Fruit fly (Drosophila melanogaster): ENCODE measurements around the gene CG45489.
"Not testable (repeated sequence)": the region's sequence is repeated elsewhere in the genome, so short reads cannot be mapped to it uniquely, and the experiment has no call there.

CG45489 gene

DNA sequence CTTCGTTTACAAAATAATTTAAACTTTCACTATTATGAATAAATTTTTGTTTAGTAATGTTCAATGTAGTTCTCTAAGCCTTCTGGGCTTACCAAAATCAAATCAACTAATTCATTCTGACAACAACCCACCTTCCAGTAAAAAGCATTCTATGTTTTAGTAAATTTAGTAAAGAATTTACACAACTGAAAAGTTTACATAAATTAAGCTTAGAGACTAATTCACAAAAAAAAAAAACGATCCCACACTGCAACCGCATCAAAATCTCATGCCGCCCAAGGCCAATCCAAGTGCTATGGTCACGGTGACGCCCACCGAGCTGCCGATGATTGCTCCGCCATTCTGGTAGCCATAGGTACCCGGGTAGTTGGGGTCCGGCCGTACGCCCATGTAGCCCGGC, 29.3 kb upstream of the CG45489 start, which contains the start of gene CG43784:
Gene CG43784 (minus strand): TSS at position 101 of the 400 bp plus-strand sequence.
- not testable (repeated sequence) for TF ChIP-seq Bteb2 (GFP tag; optimal IDR thresholded peaks at IDR 0.05); sqz (GFP tag; optimal IDR thresholded peaks at IDR 0.05); CG9932 (GFP tag; IDR thresholded peaks at IDR 0.05)

DNA sequence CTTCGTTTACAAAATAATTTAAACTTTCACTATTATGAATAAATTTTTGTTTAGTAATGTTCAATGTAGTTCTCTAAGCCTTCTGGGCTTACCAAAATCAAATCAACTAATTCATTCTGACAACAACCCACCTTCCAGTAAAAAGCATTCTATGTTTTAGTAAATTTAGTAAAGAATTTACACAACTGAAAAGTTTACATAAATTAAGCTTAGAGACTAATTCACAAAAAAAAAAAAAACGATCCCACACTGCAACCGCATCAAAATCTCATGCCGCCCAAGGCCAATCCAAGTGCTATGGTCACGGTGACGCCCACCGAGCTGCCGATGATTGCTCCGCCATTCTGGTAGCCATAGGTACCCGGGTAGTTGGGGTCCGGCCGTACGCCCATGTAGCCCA, 24.5 kb upstream of the CG45489 start, which contains the start of gene CG45494:
Gene CG45494 (minus strand): TSS at position 101 of the 400 bp plus-strand sequence.
- not testable (repeated sequence) for TF ChIP-seq Xrp1 (GFP tag; IDR thresholded peaks at IDR 0.05); CG12391 (tag; optimal IDR thresholded peaks at IDR 0.05); ATbp (GFP tag; optimal IDR thresholded peaks at IDR 0.05)

DNA sequence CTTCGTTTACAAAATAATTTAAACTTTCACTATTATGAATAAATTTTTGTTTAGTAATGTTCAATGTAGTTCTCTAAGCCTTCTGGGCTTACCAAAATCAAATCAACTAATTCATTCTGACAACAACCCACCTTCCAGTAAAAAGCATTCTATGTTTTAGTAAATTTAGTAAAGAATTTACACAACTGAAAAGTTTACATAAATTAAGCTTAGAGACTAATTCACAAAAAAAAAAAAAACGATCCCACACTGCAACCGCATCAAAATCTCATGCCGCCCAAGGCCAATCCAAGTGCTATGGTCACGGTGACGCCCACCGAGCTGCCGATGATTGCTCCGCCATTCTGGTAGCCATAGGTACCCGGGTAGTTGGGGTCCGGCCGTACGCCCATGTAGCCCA, 19.8 kb upstream of the CG45489 start, which contains the start of gene CG45493:
Gene CG45493 (minus strand): TSS at position 101 of the 400 bp plus-strand sequence.
- TF ChIP-seq btn (GFP tag; optimal IDR thresholded peaks at IDR 0.05); CrebB (tag; optimal IDR thresholded peaks at IDR 0.05); CG8924 (tag; optimal IDR thresholded peaks at IDR 0.05): not testable (repeated sequence)

DNA sequence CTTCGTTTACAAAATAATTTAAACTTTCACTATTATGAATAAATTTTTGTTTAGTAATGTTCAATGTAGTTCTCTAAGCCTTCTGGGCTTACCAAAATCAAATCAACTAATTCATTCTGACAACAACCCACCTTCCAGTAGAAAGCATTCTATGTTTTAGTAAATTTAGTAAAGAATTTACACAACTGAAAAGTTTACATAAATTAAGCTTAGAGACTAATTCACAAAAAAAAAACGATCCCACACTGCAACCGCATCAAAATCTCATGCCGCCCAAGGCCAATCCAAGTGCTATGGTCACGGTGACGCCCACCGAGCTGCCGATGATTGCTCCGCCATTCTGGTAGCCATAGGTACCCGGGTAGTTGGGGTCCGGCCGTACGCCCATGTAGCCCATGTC, 15.1 kb upstream of the CG45489 start, which contains the start of gene CG45492:
Gene CG45492 (minus strand): TSS at position 101 of the 400 bp plus-strand sequence.
- not testable (repeated sequence) for TF ChIP-seq CG6765, repo, Dp (GFP tag; optimal IDR thresholded peaks at IDR 0.05)

DNA sequence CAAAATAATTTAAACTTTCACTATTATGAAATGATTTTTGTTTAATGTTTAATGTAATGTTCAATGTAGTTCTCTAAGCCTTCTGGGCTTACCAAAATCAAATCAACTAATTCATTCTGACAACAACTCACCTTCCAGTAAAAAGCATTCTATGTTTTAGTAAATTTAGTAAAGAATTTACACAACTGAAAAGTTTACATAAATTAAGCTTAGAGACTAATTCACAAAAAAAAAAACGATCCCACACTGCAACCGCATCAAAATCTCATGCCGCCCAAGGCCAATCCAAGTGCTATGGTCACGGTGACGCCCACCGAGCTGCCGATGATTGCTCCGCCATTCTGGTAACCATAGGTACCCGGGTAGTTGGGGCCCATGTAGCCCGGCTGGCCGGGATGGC, 9.9 kb upstream of the CG45489 start, which contains the start of gene CG45491:
Gene CG45491 (minus strand): TSS at position 101 of the 400 bp plus-strand sequence.
- TF ChIP-seq Poxn (GFP tag; IDR thresholded peaks at IDR 0.05); bcd (GFP tag; optimal IDR thresholded peaks at IDR 0.05); dmrt11E (tag; optimal IDR thresholded peaks at IDR 0.05): not testable (repeated sequence)

DNA sequence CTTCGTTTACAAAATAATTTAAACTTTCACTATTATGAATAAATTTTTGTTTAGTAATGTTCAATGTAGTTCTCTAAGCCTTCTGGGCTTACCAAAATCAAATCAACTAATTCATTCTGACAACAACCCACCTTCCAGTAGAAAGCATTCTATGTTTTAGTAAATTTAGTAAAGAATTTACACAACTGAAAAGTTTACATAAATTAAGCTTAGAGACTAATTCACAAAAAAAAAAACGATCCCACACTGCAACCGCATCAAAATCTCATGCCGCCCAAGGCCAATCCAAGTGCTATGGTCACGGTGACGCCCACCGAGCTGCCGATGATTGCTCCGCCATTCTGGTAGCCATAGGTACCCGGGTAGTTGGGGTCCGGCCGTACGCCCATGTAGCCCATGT, 5.2 kb upstream of the CG45489 start, which contains the start of gene CG45490:
Gene CG45490 (minus strand): TSS at position 101 of the 400 bp plus-strand sequence.
- TF ChIP-seq CG12391 (tag; optimal IDR thresholded peaks at IDR 0.05); CG10959 (GFP tag; IDR thresholded peaks at IDR 0.05); CG13424 (tag; optimal IDR thresholded peaks at IDR 0.05): not testable (repeated sequence)

DNA sequence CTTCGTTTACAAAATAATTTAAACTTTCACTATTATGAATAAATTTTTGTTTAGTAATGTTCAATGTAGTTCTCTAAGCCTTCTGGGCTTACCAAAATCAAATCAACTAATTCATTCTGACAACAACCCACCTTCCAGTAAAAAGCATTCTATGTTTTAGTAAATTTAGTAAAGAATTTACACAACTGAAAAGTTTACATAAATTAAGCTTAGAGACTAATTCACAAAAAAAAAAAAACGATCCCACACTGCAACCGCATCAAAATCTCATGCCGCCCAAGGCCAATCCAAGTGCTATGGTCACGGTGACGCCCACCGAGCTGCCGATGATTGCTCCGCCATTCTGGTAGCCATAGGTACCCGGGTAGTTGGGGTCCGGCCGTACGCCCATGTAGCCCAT, 8.6 kb downstream of the CG45489 start, which contains the start of gene CG45488:
Gene CG45488 (minus strand): TSS at position 101 of the 400 bp plus-strand sequence.
- not testable (repeated sequence) for TF ChIP-seq CG7357 (GFP tag; IDR thresholded peaks at IDR 0.05); dpn (GFP tag; optimal IDR thresholded peaks at IDR 0.05); hbn (GFP tag; IDR thresholded peaks at IDR 0.05; ENCODE audit: partially characterized antibody)

DNA sequence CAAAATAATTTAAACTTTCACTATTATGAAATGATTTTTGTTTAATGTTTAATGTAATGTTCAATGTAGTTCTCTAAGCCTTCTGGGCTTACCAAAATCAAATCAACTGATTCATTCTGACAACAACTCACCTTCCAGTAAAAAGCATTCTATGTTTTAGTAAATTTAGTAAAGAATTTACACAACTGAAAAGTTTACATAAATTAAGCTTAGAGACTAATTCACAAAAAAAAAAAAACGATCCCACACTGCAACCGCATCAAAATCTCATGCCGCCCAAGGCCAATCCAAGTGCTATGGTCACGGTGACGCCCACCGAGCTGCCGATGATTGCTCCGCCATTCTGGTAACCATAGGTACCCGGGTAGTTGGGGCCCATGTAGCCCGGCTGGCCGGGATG, 13.8 kb downstream of the CG45489 start, which contains the start of gene CG45487:
Gene CG45487 (minus strand): TSS at position 101 of the 400 bp plus-strand sequence.
- TF ChIP-seq Hand (GFP tag; optimal IDR thresholded peaks at IDR 0.05); esg (GFP tag; conservative IDR thresholded peaks at IDR 0.05); CG15601 (tag; optimal IDR thresholded peaks at IDR 0.05): not testable (repeated sequence)

Data from whole organism, embryonic.